Fruit fly (Drosophila melanogaster): ENCODE results near the gene CG31715.

The CG31715 gene

DNA sequence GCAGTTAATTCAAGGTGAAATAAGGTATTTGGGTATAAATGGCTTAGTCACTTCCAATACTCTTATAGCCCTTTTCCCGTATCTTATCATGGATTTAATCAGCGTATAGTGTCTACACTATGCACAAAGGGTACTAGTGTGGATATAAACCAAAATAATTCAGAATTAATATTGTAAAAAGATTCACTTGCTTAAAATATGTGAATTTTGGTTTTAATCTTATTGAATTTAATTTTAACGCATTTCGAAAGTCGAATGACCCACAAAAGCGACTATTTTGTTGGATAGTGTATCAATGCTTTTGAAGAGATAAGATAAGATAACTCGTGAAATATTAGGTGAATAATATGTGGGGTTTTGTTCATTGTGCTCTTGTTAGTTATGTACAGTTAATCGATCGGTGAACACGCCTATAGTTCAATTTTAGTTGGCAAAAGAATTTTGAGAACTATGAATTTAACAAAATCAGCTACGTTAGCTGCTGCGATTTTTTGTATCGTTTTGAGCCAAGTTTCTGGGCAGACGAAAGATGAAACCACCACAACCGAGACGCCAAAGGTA, 40.6 kb downstream of the CG31715 start, which contains the start of gene CG5096 (continued):
- TF ChIP-seq Dek (tag; optimal IDR thresholded peaks at IDR 0.05) (peak; percentile 94), stc (GFP tag; IDR thresholded peaks at IDR 0.05) (peak; percentile 86), zen2 (GFP tag; IDR thresholded peaks at IDR 0.05; ENCODE audit: partially characterized antibody) (no peak), Mes4 (GFP tag; optimal IDR thresholded peaks at IDR 0.05) (peak; percentile 29), chm (GFP tag; IDR thresholded peaks at IDR 0.05) (peak; percentile 83), CG12104 (GFP tag; optimal IDR thresholded peaks at IDR 0.05) (peak; percentile 66), az2 (GFP tag; optimal IDR thresholded peaks at IDR 0.05) (peak; percentile 79), Asciz (GFP tag; optimal IDR thresholded peaks at IDR 0.05) (peak; percentile 87), stwl (tag; optimal IDR thresholded peaks at IDR 0.05) (no peak), CG18011 (GFP tag; optimal IDR thresholded peaks at IDR 0.05) (peak; percentile 57), Gug (GFP tag; IDR thresholded peaks at IDR 0.05) (no peak), seq (GFP tag; IDR thresholded peaks at IDR 0.05) (peak; percentile 89), dm (GFP tag; optimal IDR thresholded peaks at IDR 0.05) (peak; percentile 55), CG5180 (GFP tag; optimal IDR thresholded peaks at IDR 0.05) (peak; percentile 78), tgo (GFP tag; IDR thresholded peaks at IDR 0.05) (peak; percentile 90), CG8944 (GFP tag; optimal IDR thresholded peaks at IDR 0.05) (peak; percentile 43), CG8924 (tag; optimal IDR thresholded peaks at IDR 0.05) (peak; percentile 94), CG6272 (GFP tag; IDR thresholded peaks at IDR 0.05) (peak; percentile 81), wdn (GFP tag; IDR thresholded peaks at IDR 0.05) (peak; percentile 79), CG11398 (GFP tag; optimal IDR thresholded peaks at IDR 0.05) (peak; percentile 62), CG3726 (GFP tag; IDR thresholded peaks at IDR 0.05) (peak; percentile 48; the same call in 1 of the 3 replicates), onecut (GFP tag; IDR thresholded peaks at IDR 0.05) (peak; percentile 81), CG5245 (GFP tag; optimal IDR thresholded peaks at IDR 0.05) (peak; percentile 66), Dref (GFP tag; IDR thresholded peaks at IDR 0.05) (no peak), CG18262 (tag; optimal IDR thresholded peaks at IDR 0.05) (peak; percentile 87), dmrt99B (tag; optimal IDR thresholded peaks at IDR 0.05) (peak; percentile 92), kay (GFP tag; optimal IDR thresholded peaks at IDR 0.05) (peak; percentile 86), cato (GFP tag; optimal IDR thresholded peaks at IDR 0.05; ENCODE audit: borderline replicate concordance) (peak; percentile 50), br (optimal IDR thresholded peaks at IDR 0.05) (no peak), NC2β (GFP tag; optimal IDR thresholded peaks at IDR 0.05) (peak; percentile 19), CG12299 (tag; optimal IDR thresholded peaks at IDR 0.05) (peak; percentile 90), YL-1 (GFP tag; optimal IDR thresholded peaks at IDR 0.05) (peak; percentile 35), sc (optimal IDR thresholded peaks at IDR 0.05) (no peak), sc (GFP tag; optimal IDR thresholded peaks at IDR 0.05) (peak; percentile 51), chn (GFP tag; optimal IDR thresholded peaks at IDR 0.05) (peak; percentile 55), MBD-R2 (GFP tag; IDR thresholded peaks at IDR 0.05) (peak; percentile 79; the same call in 1 of the 2 replicates)

DNA sequence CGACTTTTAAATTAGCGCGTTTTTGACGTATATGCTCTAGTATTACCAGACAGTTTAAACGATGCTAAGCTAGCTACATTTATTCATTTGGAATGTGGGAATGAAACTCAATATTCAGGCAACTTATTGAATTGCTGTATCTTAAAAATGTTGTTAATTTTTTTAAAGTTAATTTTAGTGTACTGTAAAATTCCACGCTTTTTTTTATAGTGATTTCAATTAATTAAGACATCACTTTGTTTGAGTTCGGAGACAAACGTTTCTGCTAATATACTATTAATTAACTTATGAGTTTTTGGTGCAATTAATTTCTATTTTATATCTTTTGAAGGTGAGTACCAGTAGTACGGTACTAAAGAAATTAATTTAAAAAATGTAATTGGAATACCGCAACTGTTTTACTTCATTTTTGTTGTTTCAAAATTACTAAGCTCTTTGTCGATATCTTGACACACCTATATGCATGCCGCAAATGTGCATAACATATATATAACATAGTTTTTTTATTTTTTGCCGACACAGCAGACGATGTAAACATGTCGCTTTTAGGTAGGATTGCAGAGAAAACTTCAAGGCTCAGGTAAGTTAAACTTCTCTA, 44.9 kb downstream of the CG31715 start, which contains the start of the genes Cdk1 and mRpS7:
Gene Cdk1, minus strand, starts transcription at position 55 of the 598 bp plus-strand sequence.
Gene mRpS7, plus strand, starts transcription at position 455 of the 598 bp plus-strand sequence.
- TF ChIP-seq CG7928 (GFP tag; optimal IDR thresholded peaks at IDR 0.05) (peak; percentile 18), insv (GFP tag; optimal IDR thresholded peaks at IDR 0.05) (no peak), CG12236 (GFP tag; optimal IDR thresholded peaks at IDR 0.05) (no peak), esg (GFP tag; conservative IDR thresholded peaks at IDR 0.05) (peak; percentile 66), CG1647 (GFP tag; optimal IDR thresholded peaks at IDR 0.05) (no peak), NK7.1 (GFP tag; optimal IDR thresholded peaks at IDR 0.05) (no peak), schlank (tag; optimal IDR thresholded peaks at IDR 0.05) (no peak), CG17568 (GFP tag; optimal IDR thresholded peaks at IDR 0.05) (no peak), row (GFP tag; IDR thresholded peaks at IDR 0.05) (peak; percentile 81), ind (GFP tag; optimal IDR thresholded peaks at IDR 0.05) (peak; percentile 77), Scr (GFP tag; IDR thresholded peaks at IDR 0.05; ENCODE audit: partially characterized antibody) (no peak), Spps (tag; optimal IDR thresholded peaks at IDR 0.05) (peak; percentile 66), repo (GFP tag; optimal IDR thresholded peaks at IDR 0.05) (no peak), CG18262 (tag; optimal IDR thresholded peaks at IDR 0.05) (peak; percentile 84), Optix (GFP tag; IDR thresholded peaks at IDR 0.05) (no peak), CG15269 (tag; optimal IDR thresholded peaks at IDR 0.05) (peak; percentile 83), CG17802 (tag; optimal IDR thresholded peaks at IDR 0.05) (peak; percentile 85), CG17361 (GFP tag; IDR thresholded peaks at IDR 0.05) (peak; percentile 92)
